Fruit fly (Drosophila melanogaster) whole organism, embryonic: ENCODE results near the gene Tomosyn.
A peak's percentile ranks its signal among the peaks of the same experiment; 100 is the strongest.

Experiments used
- Antp ChIP-seq: fragments of 200-800 bp; sonication (Bioruptor generic); optimal IDR thresholded peaks from 3 replicates; lab custom pipeline; 2016; ENCODE audit warnings: missing biosample characterization, missing genetic modification characterization
- B-H2 ChIP-seq: fragments of 200-800 bp; sonication (Bioruptor generic); optimal IDR thresholded peaks from 2 replicates; lab custom pipeline; 2018; ENCODE audit warnings: missing biosample characterization, mild to moderate bottlenecking, missing genetic modification characterization
- CG10959 ChIP-seq: fragments of 200-800 bp; sonication (Bioruptor generic); IDR thresholded peaks from 2 replicates; pipeline ENCODE4 v1.3.6; 2022; ENCODE audit warnings: missing biosample characterization, missing genetic modification characterization
- CG11093 ChIP-seq: fragments of 200-800 bp; sonication (Bioruptor generic); IDR thresholded peaks from 3 replicates; pipeline ENCODE4 v1.3.6; 2022; ENCODE audit warnings: missing biosample characterization, missing genetic modification characterization
- CG11456 ChIP-seq: fragments of 200-800 bp; sonication (Bioruptor generic); IDR thresholded peaks from 3 replicates; pipeline ENCODE4 v1.3.6; 2022; ENCODE audit warnings: missing biosample characterization, missing genetic modification characterization
- CG14965 ChIP-seq: fragments of 200-800 bp; sonication (Bioruptor generic); optimal IDR thresholded peaks from 2 replicates; lab custom pipeline; 2016; ENCODE audit warnings: missing biosample characterization, missing genetic modification characterization, borderline replicate concordance
- CG17912 ChIP-seq: fragments of 200-800 bp; sonication (Bioruptor generic); optimal IDR thresholded peaks from 2 replicates; lab custom pipeline; 2018; ENCODE audit warnings: missing biosample characterization, mild to moderate bottlenecking, missing genetic modification characterization
- CG2116 ChIP-seq: fragments of 200-800 bp; sonication (Bioruptor generic); optimal IDR thresholded peaks from 3 replicates; lab custom pipeline; 2018; ENCODE audit warnings: missing biosample characterization, mild to moderate bottlenecking, missing genetic modification characterization
- CG2120 ChIP-seq: fragments of 200-800 bp; sonication (Bioruptor generic); optimal IDR thresholded peaks from 3 replicates; lab custom pipeline; 2016; ENCODE audit warnings: missing biosample characterization, missing genetic modification characterization
- CG2129 ChIP-seq: fragments of 200-800 bp; sonication (Bioruptor generic); IDR thresholded peaks from 2 replicates; pipeline ENCODE4 v1.3.6; 2022; ENCODE audit warnings: missing biosample characterization, missing genetic modification characterization; ENCODE audit not compliant: partially characterized antibody
- CG30403 ChIP-seq: fragments of 200-800 bp; sonication (Bioruptor generic); optimal IDR thresholded peaks from 3 replicates; lab custom pipeline; 2016; ENCODE audit warnings: missing biosample characterization, missing genetic modification characterization
- CG3847 ChIP-seq: fragments of 200-800 bp; sonication (Bioruptor generic); IDR thresholded peaks from 2 replicates; pipeline ENCODE4 v1.3.6; 2022; ENCODE audit warnings: missing biosample characterization, missing genetic modification characterization
- CG3995 ChIP-seq: fragments of 200-800 bp; sonication (Bioruptor generic); optimal IDR thresholded peaks from 3 replicates; lab custom pipeline; 2016; ENCODE audit warnings: missing biosample characterization, missing genetic modification characterization
- CG6254 ChIP-seq: fragments of 200-800 bp; sonication (Bioruptor generic); optimal IDR thresholded peaks from 3 replicates; lab custom pipeline; 2017; ENCODE audit warnings: mild to moderate bottlenecking, missing biosample characterization, missing genetic modification reagents, missing genetic modification characterization
- CG7786 ChIP-seq: fragments of 200-800 bp; sonication (Bioruptor generic); optimal IDR thresholded peaks from 2 replicates; lab custom pipeline; 2016; ENCODE audit warnings: missing biosample characterization, missing genetic modification characterization
- CG9876 ChIP-seq: fragments of 200-800 bp; sonication (Bioruptor generic); optimal IDR thresholded peaks from 2 replicates; lab custom pipeline; 2016; ENCODE audit warnings: missing biosample characterization, missing genetic modification characterization
- Dfd ChIP-seq, 2 experiments: fragments of >200 bp; optimal IDR thresholded peaks; 2 replicates each; lab custom pipeline; 2017; ENCODE audit warnings: missing biosample characterization in 2 of 2, missing genetic modification characterization in 2 of 2
- Fer2 ChIP-seq: fragments of 200-800 bp; sonication (Bioruptor generic); optimal IDR thresholded peaks from 2 replicates; lab custom pipeline; 2018; ENCODE audit warnings: missing biosample characterization, mild to moderate bottlenecking, missing genetic modification characterization, moderate library complexity
- NK7.1 ChIP-seq: fragments of 200-800 bp; sonication (Bioruptor generic); optimal IDR thresholded peaks from 3 replicates; lab custom pipeline; 2016; ENCODE audit warnings: missing biosample characterization, missing genetic modification characterization
- Nf-YC ChIP-seq: fragments of 200-800 bp; optimal IDR thresholded peaks from 3 replicates; lab custom pipeline; 2019; ENCODE audit warnings: missing biosample characterization, mild to moderate bottlenecking, missing genetic modification characterization, moderate library complexity
- Pdp1 ChIP-seq, 2 experiments: fragments of 200-800 bp; sonication (Bioruptor generic); optimal IDR thresholded peaks; 3 replicates each; lab custom pipeline; 2016; ENCODE audit warnings: missing biosample characterization in 2 of 2, missing genetic modification characterization in 2 of 2, mild to moderate bottlenecking in 1 of 2, moderate library complexity in 1 of 2
- Taf1 ChIP-seq: fragments of 200-800 bp; sonication (Bioruptor generic); IDR thresholded peaks from 2 replicates; pipeline ENCODE4 v1.3.6; 2022; ENCODE audit warnings: missing biosample characterization, missing genetic modification characterization
- ara ChIP-seq: fragments of 200-800 bp; sonication (Bioruptor generic); IDR thresholded peaks from 2 replicates; pipeline ENCODE4 v1.3.6; 2022; ENCODE audit warnings: missing biosample characterization, missing genetic modification characterization
- bcd ChIP-seq: fragments of 200-800 bp; sonication (Bioruptor generic); optimal IDR thresholded peaks from 2 replicates; lab custom pipeline; 2017; ENCODE audit warnings: missing biosample characterization, mild to moderate bottlenecking, missing genetic modification characterization
- bigmax ChIP-seq: fragments of 200-800 bp; sonication (Bioruptor generic); optimal IDR thresholded peaks from 2 replicates; lab custom pipeline; 2018; ENCODE audit warnings: missing biosample characterization, mild to moderate bottlenecking, missing genetic modification characterization
- bowl ChIP-seq: fragments of 200-800 bp; sonication (Bioruptor generic); IDR thresholded peaks from 2 replicates; pipeline ENCODE4 v1.3.6; 2022; ENCODE audit warnings: missing biosample characterization, missing genetic modification characterization
- cato ChIP-seq: fragments of 200-800 bp; sonication (Bioruptor generic); optimal IDR thresholded peaks from 2 replicates; lab custom pipeline; 2016; ENCODE audit warnings: missing biosample characterization, missing genetic modification characterization, borderline replicate concordance
- cwo ChIP-seq: fragments of 200-800 bp; sonication (Bioruptor generic); optimal IDR thresholded peaks from 3 replicates; lab custom pipeline; 2017; ENCODE audit warnings: missing biosample characterization, missing genetic modification characterization, mild to moderate bottlenecking, moderate library complexity, missing genetic modification reagents
- esg ChIP-seq: fragments of 200-800 bp; sonication (Bioruptor generic); conservative IDR thresholded peaks from 2 replicates; pipeline ENCODE4 v1.3.6; 2022; ENCODE audit warnings: missing biosample characterization, missing genetic modification characterization
- exex ChIP-seq: fragments of 200-800 bp; sonication (Bioruptor generic); optimal IDR thresholded peaks from 4 replicates; lab custom pipeline; 2018; ENCODE audit warnings: missing biosample characterization, mild to moderate bottlenecking, missing genetic modification characterization, moderate library complexity
- eyg ChIP-seq: fragments of 200-800 bp; sonication (Bioruptor generic); optimal IDR thresholded peaks from 3 replicates; lab custom pipeline; 2016; ENCODE audit warnings: missing biosample characterization, missing genetic modification characterization
- gcm ChIP-seq: fragments of 200-800 bp; sonication (Bioruptor generic); optimal IDR thresholded peaks from 2 replicates; lab custom pipeline; 2019; ENCODE audit warnings: missing biosample characterization, mild to moderate bottlenecking, missing genetic modification characterization, moderate library complexity
- grn ChIP-seq: fragments of 200-800 bp; sonication (Bioruptor generic); optimal IDR thresholded peaks from 3 replicates; lab custom pipeline; 2017; ENCODE audit warnings: missing biosample characterization, missing genetic modification characterization
- hkb ChIP-seq, 2 experiments: fragments of 200-800 bp in 1 of 2; fragments of >200 bp in 1 of 2; sonication (Bioruptor generic) in 1 of 2; IDR thresholded peaks in 1 of 2; optimal IDR thresholded peaks in 1 of 2; 2 replicates each; pipeline versions ENCODE4 v1.3.6 to Lab custom; 2017 to 2022; ENCODE audit warnings: missing biosample characterization in 1 of 2, missing genetic modification characterization in 1 of 2
- jumu ChIP-seq: fragments of 200-800 bp; sonication (Bioruptor generic); optimal IDR thresholded peaks from 3 replicates; lab custom pipeline; 2016; ENCODE audit warnings: missing biosample characterization, missing genetic modification characterization
- pfk ChIP-seq: fragments of 200-800 bp; sonication (Bioruptor generic); optimal IDR thresholded peaks from 2 replicates; lab custom pipeline; 2018; ENCODE audit warnings: missing biosample characterization, mild to moderate bottlenecking, missing genetic modification characterization, moderate library complexity
- pnt ChIP-seq: fragments of 200-800 bp; sonication (Bioruptor generic); optimal IDR thresholded peaks from 3 replicates; lab custom pipeline; 2016; ENCODE audit warnings: missing biosample characterization, missing genetic modification characterization
- pzg ChIP-seq: fragments of 200-800 bp; sonication (Bioruptor generic); optimal IDR thresholded peaks from 3 replicates; lab custom pipeline; 2018; ENCODE audit warnings: missing biosample characterization, mild to moderate bottlenecking, missing genetic modification characterization, moderate library complexity
- rib ChIP-seq: fragments of 200-800 bp; sonication (Bioruptor generic); IDR thresholded peaks from 2 replicates; pipeline ENCODE4 v1.3.6; 2022; ENCODE audit warnings: missing biosample characterization, missing genetic modification characterization
- row ChIP-seq: fragments of 200-800 bp; sonication (Bioruptor generic); IDR thresholded peaks from 3 replicates; pipeline ENCODE4 v1.3.6; 2022; ENCODE audit warnings: missing biosample characterization, missing genetic modification characterization
- sens ChIP-seq: fragments of 200-800 bp; sonication (Bioruptor generic); peaks from one replicate; lab custom pipeline; 2016; ENCODE audit warnings: missing biosample characterization, missing genetic modification characterization
- seq ChIP-seq: fragments of 200-800 bp; sonication (Bioruptor generic); IDR thresholded peaks from 2 replicates; pipeline ENCODE4 v1.3.6; 2022; ENCODE audit warnings: missing biosample characterization, missing genetic modification characterization
- sr ChIP-seq: fragments of 200-800 bp; sonication (Bioruptor generic); IDR thresholded peaks from 3 replicates; pipeline ENCODE4 v1.3.6; 2022; ENCODE audit warnings: missing biosample characterization, missing genetic modification characterization
- tgo ChIP-seq: fragments of 200-800 bp; sonication (Bioruptor generic); IDR thresholded peaks from 3 replicates; pipeline ENCODE4 v1.3.6; 2022; ENCODE audit warnings: missing biosample characterization, missing genetic modification characterization
- tin ChIP-seq: fragments of 200-800 bp; sonication (Bioruptor generic); optimal IDR thresholded peaks from 3 replicates; lab custom pipeline; 2016; ENCODE audit warnings: missing biosample characterization, missing genetic modification characterization
- vnd ChIP-seq: fragments of 200-800 bp; sonication (Bioruptor generic); IDR thresholded peaks from 3 replicates; pipeline ENCODE4 v1.3.6; 2022; ENCODE audit warnings: missing biosample characterization, missing genetic modification characterization; ENCODE audit not compliant: partially characterized antibody
- zfh1 ChIP-seq: fragments of 200-800 bp; sonication (Bioruptor generic); IDR thresholded peaks from 3 replicates; pipeline ENCODE4 v1.3.6; 2022; ENCODE audit warnings: missing biosample characterization, missing genetic modification characterization

Gene Tomosyn

DNA sequence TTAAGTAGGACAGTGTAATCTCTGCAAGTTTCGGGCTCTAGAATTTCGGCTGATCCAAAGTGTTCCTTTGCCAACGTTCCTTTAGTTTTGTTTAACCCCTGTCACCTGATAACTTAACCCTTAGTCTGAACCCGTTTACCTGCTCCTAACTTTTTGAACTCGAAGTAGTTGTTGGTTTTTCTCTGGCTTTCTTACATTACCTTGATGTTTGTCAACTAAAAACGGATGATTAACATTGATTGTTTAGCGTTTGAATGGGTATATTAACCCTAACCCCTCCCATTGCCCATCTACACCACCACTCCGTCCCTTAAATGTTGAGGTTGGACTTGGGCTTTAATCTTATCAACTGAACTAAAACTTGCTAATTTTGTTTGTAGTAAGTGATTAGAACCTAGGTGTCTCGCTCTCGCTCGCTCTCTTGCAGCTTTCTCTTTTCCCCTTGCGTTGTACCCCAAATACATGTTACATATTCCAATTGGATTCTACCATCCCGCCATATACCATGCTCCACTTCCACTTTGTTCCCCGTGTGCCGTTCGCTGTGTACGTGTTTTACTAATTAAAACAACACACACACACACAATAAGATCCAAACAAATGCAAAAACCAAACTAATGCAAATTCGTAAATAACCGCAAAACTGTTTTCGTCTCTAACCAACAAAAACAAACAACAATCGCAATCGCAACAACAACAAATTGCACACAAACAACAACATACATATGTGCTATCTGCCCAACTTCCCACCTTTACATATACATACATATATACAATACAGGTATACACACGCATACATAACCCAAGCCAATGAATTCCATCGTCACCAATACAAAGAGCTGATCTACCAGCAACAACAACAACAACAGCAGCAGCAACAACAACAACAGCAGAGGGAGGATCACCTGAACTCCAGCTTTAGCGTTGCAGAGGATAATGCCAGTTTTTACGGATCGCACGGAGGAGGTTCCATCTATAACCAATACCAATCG is 30.3 kb upstream of the Tomosyn start (continued):
- TF ChIP-seq Nf-YC (tag; lab: Kevin White, UChicago), result peak; percentile 85
- TF ChIP-seq sr (GFP tag; lab: Robert Waterston, UW), result no peak
- TF ChIP-seq gcm (GFP tag; lab: Kevin White, UChicago), result no peak
- TF ChIP-seq tin, result no peak
- TF ChIP-seq NK7.1, result no peak
- TF ChIP-seq vnd (GFP tag; lab: Robert Waterston, UW), result no peak
- TF ChIP-seq Pdp1 (GFP tag; optimal IDR thresholded peaks at IDR 0.05; lab: Kevin White, UChicago), result peak in 1 of 2 experiments; percentile 38
- TF ChIP-seq bowl, result no peak
- no peak for TF ChIP-seq CG14965 (GFP tag; lab: Kevin White, UChicago)
- TF ChIP-seq exex (tag; lab: Kevin White, UChicago), result peak; percentile 87
- no peak for TF ChIP-seq jumu (GFP tag; lab: Kevin White, UChicago)
- TF ChIP-seq CG3847 (GFP tag; lab: Robert Waterston, UW), result no peak
- no peak for TF ChIP-seq hkb (optimal IDR thresholded peaks at IDR 0.05; lab: Kevin White, UChicago)
- no peak for TF ChIP-seq hkb (GFP tag; IDR thresholded peaks at IDR 0.05; lab: Robert Waterston, UW)
- no peak for TF ChIP-seq esg (GFP tag; lab: Robert Waterston, UW)
- peak; percentile 54; the same call in 1 of the 2 replicates for TF ChIP-seq CG10959 (GFP tag; lab: Robert Waterston, UW)
- peak; percentile 32 for TF ChIP-seq bigmax (GFP tag; lab: Kevin White, UChicago)
- no peak for TF ChIP-seq rib
- TF ChIP-seq CG2120 (GFP tag; lab: Kevin White, UChicago), result peak; percentile 60
- no peak for TF ChIP-seq pzg (GFP tag; lab: Kevin White, UChicago)
- no peak for TF ChIP-seq cato (GFP tag; lab: Kevin White, UChicago)
- TF ChIP-seq CG11456, result no peak
- peak; percentile 97 for TF ChIP-seq pfk (GFP tag; lab: Kevin White, UChicago)
- peak; percentile 43; the same call in 1 of the 3 replicates for TF ChIP-seq row (GFP tag; lab: Robert Waterston, UW)
- TF ChIP-seq Taf1 (GFP tag; lab: Robert Waterston, UW), result no peak
- TF ChIP-seq CG2129 (GFP tag; lab: Robert Waterston, UW), result no peak
- no peak for TF ChIP-seq cwo (GFP tag; lab: Kevin White, UChicago)
- no peak for TF ChIP-seq zfh1 (GFP tag; lab: Robert Waterston, UW)
- TF ChIP-seq Dfd (GFP tag; optimal IDR thresholded peaks at IDR 0.05; lab: Kevin White, UChicago), result no peak
- no peak for TF ChIP-seq grn (GFP tag; lab: Kevin White, UChicago)
- TF ChIP-seq pnt (GFP tag; lab: Kevin White, UChicago), result no peak
- peak; percentile 50 for TF ChIP-seq sens (GFP tag; lab: Kevin White, UChicago)
- no peak for TF ChIP-seq Antp
- peak; percentile 18 for TF ChIP-seq CG7786 (GFP tag; lab: Kevin White, UChicago)
- TF ChIP-seq, all 482 proteins: peak for 24

DNA sequence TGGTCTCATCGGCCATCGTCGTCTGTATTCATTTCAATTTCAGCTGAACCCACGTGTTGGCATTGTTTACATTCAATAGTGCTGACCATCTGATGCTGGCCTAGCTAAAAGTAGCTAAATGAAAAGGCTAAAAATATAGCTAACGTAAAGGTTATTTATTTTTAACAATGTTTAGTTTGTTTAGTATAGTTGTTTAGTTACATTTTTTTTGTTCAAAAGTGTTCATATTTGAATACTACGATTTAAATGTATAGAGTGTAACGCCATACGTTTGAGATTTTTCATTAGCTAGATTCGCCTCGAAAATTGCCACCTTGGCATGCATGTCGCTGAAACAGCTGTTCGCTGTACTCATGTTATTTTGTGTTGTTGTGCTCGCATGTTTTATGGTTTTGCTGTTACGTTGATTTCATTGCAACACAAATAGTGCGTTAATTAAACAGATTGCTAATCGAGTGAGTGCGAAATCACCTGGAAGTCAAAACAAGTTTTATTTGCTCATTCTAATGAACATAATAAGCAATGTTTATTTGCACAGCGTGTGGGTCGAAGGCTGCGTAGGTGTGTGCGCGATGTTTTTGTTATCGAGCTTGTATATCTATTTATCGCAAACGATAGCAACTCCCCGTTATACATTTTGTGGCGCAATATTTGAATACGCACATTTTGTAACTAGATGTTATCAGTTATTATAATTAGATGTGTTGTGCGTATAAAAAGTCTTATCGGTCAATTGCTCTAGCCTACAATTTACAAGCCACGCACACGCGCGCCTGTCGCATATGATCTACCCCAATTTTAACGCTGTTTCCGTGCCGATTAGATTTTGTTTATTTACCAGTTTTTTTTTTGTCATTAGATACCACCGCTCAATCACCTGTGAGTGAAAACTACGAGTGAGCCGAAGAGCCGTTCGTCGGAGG is 19.6 kb upstream of the Tomosyn start, which contains the start of the genes CG1463 and Fpgs1:
Gene CG1463 (minus strand): TSS at position 132 of the 923 bp plus-strand sequence.
Gene Fpgs1 (plus strand): TSS at position 332 of the 923 bp plus-strand sequence.
- TF ChIP-seq CG17912 (no peak), CG6254 (GFP tag; lab: Kevin White, UChicago) (no peak), CG3995 (no peak), tgo (GFP tag; lab: Robert Waterston, UW) (no peak), seq (GFP tag; lab: Robert Waterston, UW) (no peak), eyg (GFP tag; lab: Kevin White, UChicago) (no peak), CG2116 (peak; percentile 60), CG9876 (GFP tag; lab: Kevin White, UChicago) (no peak), CG30403 (GFP tag; lab: Kevin White, UChicago) (peak; percentile 24), Fer2 (tag; lab: Kevin White, UChicago) (no peak), ara (GFP tag; lab: Robert Waterston, UW) (no peak), bcd (GFP tag; lab: Kevin White, UChicago) (no peak), CG11093 (GFP tag; lab: Robert Waterston, UW) (0 out of 3 replicates have a peak, but pooled peaks have one; percentile 23), B-H2 (GFP tag; lab: Kevin White, UChicago) (peak; percentile 43)
